Worm (Caenorhabditis elegans): ENCODE measurements around the gene leo-1.

- TF ChIP-seq pes-1 (GFP tag; IDR thresholded peaks at IDR 0.05) (no peak), ama-1 (optimal IDR thresholded peaks at IDR 0.05) (no peak), flt-1 (GFP tag; IDR thresholded peaks at IDR 0.05) (no peak), tbx-37 (GFP tag; conservative IDR thresholded peaks at IDR 0.05) (no peak), ceh-13 (GFP tag; optimal IDR thresholded peaks at IDR 0.05) (no peak), scrt-1 (GFP tag; IDR thresholded peaks at IDR 0.05) (no peak), sea-1 (GFP tag; conservative IDR thresholded peaks at IDR 0.05) (no peak), aly-1 (tag; optimal IDR thresholded peaks at IDR 0.05) (no peak), B0310.2 (tag; optimal IDR thresholded peaks at IDR 0.05) (no peak), ceh-36 (tag; optimal IDR thresholded peaks at IDR 0.05) (no peak), tbx-11 (GFP tag; IDR thresholded peaks at IDR 0.05) (no peak), hmg-4 (GFP tag; optimal IDR thresholded peaks at IDR 0.05) (no peak)
Measured at ce11 chrIV:11361409-11361808, 32.2 kb upstream of the leo-1 start, which contains the start of gene T01G1.4.

All from whole organism, early embryonic.